Worm (Caenorhabditis elegans) whole organism, L3 larva: ENCODE data around the gene F47H4.2.

Source experiments
- aly-2 ChIP-seq: fragments of 150-350 bp; optimal IDR thresholded peaks from 2 replicates; lab custom pipeline; 2014; ENCODE audit warnings: missing biosample characterization, missing genetic modification characterization
- egl-27 ChIP-seq: sonication (generic microtip); optimal IDR thresholded peaks from 4 replicates; lab custom pipeline; 2017; ENCODE audit warnings: missing biosample characterization, missing genetic modification reagents, missing genetic modification characterization
- lin-39 ChIP-seq: fragments of 150-350 bp; optimal IDR thresholded peaks from 2 replicates; lab custom pipeline; 2018; ENCODE audit warnings: missing biosample characterization, missing genetic modification reagents, missing genetic modification characterization
- nhr-25 ChIP-seq: sonication (generic microtip); optimal IDR thresholded peaks from 2 replicates; lab custom pipeline; 2017; ENCODE audit warnings: missing biosample characterization, missing genetic modification characterization
- nhr-76 ChIP-seq: fragments of 150-350 bp; sonication (generic microtip); optimal IDR thresholded peaks from 5 replicates; lab custom pipeline; 2014; ENCODE audit warnings: missing biosample characterization, missing genetic modification characterization
- zag-1 ChIP-seq: fragments of 150-350 bp; optimal IDR thresholded peaks from 2 replicates; lab custom pipeline; 2014; ENCODE audit warnings: missing biosample characterization, missing genetic modification characterization
- ztf-4 ChIP-seq: fragments of 150-350 bp; optimal IDR thresholded peaks from 2 replicates; lab custom pipeline; 2014; ENCODE audit warnings: missing biosample characterization, missing genetic modification characterization

ce11 chrV:17322397-17322909 lies 30.7 kb upstream of the F47H4.2 start, which contains the start of gene F31E9.3:
- no peak for TF ChIP-seq aly-2 (tag; lab: Kevin White, UChicago)
- no peak for TF ChIP-seq zag-1
- TF ChIP-seq nhr-76: no peak
- no peak for TF ChIP-seq ztf-4 (tag; lab: Kevin White, UChicago)
- no peak for TF ChIP-seq lin-39
- no peak for TF ChIP-seq nhr-25 (tag; lab: Kevin White, UChicago)
- TF ChIP-seq egl-27: no peak
